Worm (Caenorhabditis elegans) whole organism, mixed stage, embryonic: ENCODE data around the gene R11H6.4.

Experiments used
- ceh-83 ChIP-seq: fragments of 200-800 bp; sonication (Bioruptor generic); optimal IDR thresholded peaks from 2 replicates; lab custom pipeline; 2018; ENCODE audit warnings: mild to moderate bottlenecking, missing genetic modification characterization, missing compliant biosample characterization
- elt-1 ChIP-seq: sonication (generic microtip); optimal IDR thresholded peaks from 2 replicates; lab custom pipeline; 2017; ENCODE audit warnings: missing genetic modification characterization, mild to moderate bottlenecking, missing compliant biosample characterization, antibody characterized with exemption, moderate library complexity, borderline replicate concordance; ENCODE audit not compliant: insufficient read depth
- elt-3 ChIP-seq: fragments of 150-350 bp; optimal IDR thresholded peaks from 2 replicates; lab custom pipeline; 2014; ENCODE audit warnings: missing biosample characterization, missing genetic modification characterization
- flh-1 ChIP-seq: fragments of 200-800 bp; sonication (Bioruptor generic); optimal IDR thresholded peaks from 2 replicates; lab custom pipeline; 2018; ENCODE audit warnings: mild to moderate bottlenecking, missing genetic modification characterization, moderate library complexity, missing compliant biosample characterization
- nhr-12 ChIP-seq: fragments of 150-350 bp; optimal IDR thresholded peaks from 2 replicates; lab custom pipeline; 2014; ENCODE audit warnings: missing biosample characterization, missing genetic modification characterization
- nhr-28 ChIP-seq: fragments of 150-350 bp; optimal IDR thresholded peaks from 2 replicates; lab custom pipeline; 2014; ENCODE audit warnings: missing biosample characterization, missing genetic modification characterization
- nhr-76 ChIP-seq: sonication (generic microtip); optimal IDR thresholded peaks from 2 replicates; lab custom pipeline; 2017; ENCODE audit warnings: missing biosample characterization, missing genetic modification characterization
- pha-4 ChIP-seq: fragments of 150-350 bp; optimal IDR thresholded peaks from 2 replicates; lab custom pipeline; 2018; ENCODE audit warnings: missing biosample characterization, missing genetic modification reagents, missing genetic modification characterization
- snpc-4 ChIP-seq: fragments of 150-350 bp; optimal IDR thresholded peaks from 2 replicates; lab custom pipeline; 2014; ENCODE audit warnings: missing biosample characterization, missing genetic modification characterization
- unc-39 ChIP-seq: fragments of 150-350 bp; optimal IDR thresholded peaks from 2 replicates; lab custom pipeline; 2014; ENCODE audit warnings: missing biosample characterization, missing genetic modification characterization
- unc-62 ChIP-seq: fragments of 150-350 bp; optimal IDR thresholded peaks from 2 replicates; lab custom pipeline; 2014; ENCODE audit warnings: missing biosample characterization, missing genetic modification reagents, missing genetic modification characterization

- TF ChIP-seq nhr-28 (tag; lab: Kevin White, UChicago) (no peak), unc-62 (GFP tag; lab: Kevin White, UChicago) (no peak), elt-3 (no peak), snpc-4 (tag; lab: Kevin White, UChicago) (no peak), unc-39 (tag; lab: Kevin White, UChicago) (no peak), nhr-76 (tag; lab: Kevin White, UChicago) (no peak), flh-1 (no peak), ceh-83 (GFP tag; lab: Kevin White, UChicago) (no peak), pha-4 (no peak), elt-1 (tag; lab: Kevin White, UChicago) (no peak), nhr-12 (tag; lab: Kevin White, UChicago) (no peak)
Observed at ce11 chrV:14659595-14659994, 49.9 kb downstream of the R11H6.4 start.
